Fruit fly (Drosophila melanogaster) whole organism, wandering third instar larva: ENCODE measurements around the gene CG17572.

Experiments used
- Abd-B ChIP-seq: fragments of >200 bp; optimal IDR thresholded peaks from 2 replicates; lab custom pipeline; 2017; ENCODE audit warnings: missing biosample characterization, missing genetic modification characterization
- CG32264 ChIP-seq: fragments of 200-800 bp; sonication (Bioruptor generic); optimal IDR thresholded peaks from 2 replicates; lab custom pipeline; 2016; ENCODE audit warnings: missing biosample characterization, missing genetic modification characterization
- CG9705 ChIP-seq: fragments of 200-800 bp; sonication (Bioruptor generic); optimal IDR thresholded peaks from 2 replicates; lab custom pipeline; 2018; ENCODE audit warnings: missing biosample characterization, mild to moderate bottlenecking, missing genetic modification characterization
- CrebA ChIP-seq: fragments of 200-800 bp; sonication (Bioruptor generic); optimal IDR thresholded peaks from 2 replicates; lab custom pipeline; 2016; ENCODE audit warnings: missing biosample characterization, mild to moderate bottlenecking, missing genetic modification characterization, borderline replicate concordance
- Dfd ChIP-seq: fragments of >200 bp; optimal IDR thresholded peaks from 2 replicates; lab custom pipeline; 2017; ENCODE audit warnings: missing biosample characterization, missing genetic modification characterization
- Dif ChIP-seq: fragments of 200-275, 200-300 bp; sonication (Bioruptor generic); optimal IDR thresholded peaks from 2 replicates; lab custom pipeline; 2018; ENCODE audit warnings: missing biosample characterization, missing genetic modification characterization; ENCODE audit not compliant: partially characterized antibody
- GATAd ChIP-seq: sonication (Bioruptor generic); optimal IDR thresholded peaks from 2 replicates; lab custom pipeline; 2016; ENCODE audit warnings: missing biosample characterization, missing genetic modification characterization
- HLH106 ChIP-seq: fragments of 200-800 bp; optimal IDR thresholded peaks from 3 replicates; lab custom pipeline; 2019; ENCODE audit warnings: missing biosample characterization, mild to moderate bottlenecking, missing genetic modification characterization, moderate library complexity
- Hnf4 ChIP-seq: fragments of 200-800 bp; sonication (Bioruptor generic); optimal IDR thresholded peaks from 2 replicates; lab custom pipeline; 2016; ENCODE audit warnings: missing biosample characterization, mild to moderate bottlenecking, missing genetic modification characterization
- Hr78 ChIP-seq: fragments of >200 bp; optimal IDR thresholded peaks from 2 replicates; lab custom pipeline; 2017; ENCODE audit warnings: missing biosample characterization, missing genetic modification characterization
- Hr83 ChIP-seq: fragments of 200-300 bp; sonication (Bioruptor generic); optimal IDR thresholded peaks from 2 replicates; lab custom pipeline; 2016; ENCODE audit warnings: missing biosample characterization, mild to moderate bottlenecking, missing genetic modification characterization, moderate library complexity; ENCODE audit not compliant: poor library complexity, severe bottlenecking
- Jra ChIP-seq: sonication (Bioruptor generic); optimal IDR thresholded peaks from 2 replicates; lab custom pipeline; 2016; ENCODE audit warnings: missing biosample characterization, missing genetic modification characterization
- Mio ChIP-seq: sonication (Bioruptor generic); optimal IDR thresholded peaks from 2 replicates; lab custom pipeline; 2016; ENCODE audit warnings: missing biosample characterization, missing genetic modification characterization
- Myc ChIP-seq: fragments of >200 bp; optimal IDR thresholded peaks from 2 replicates; lab custom pipeline; 2017
- N ChIP-seq: fragments of >200 bp; optimal IDR thresholded peaks from 2 replicates; lab custom pipeline; 2018; ENCODE audit warnings: missing biosample characterization, missing external identifiers, missing genetic modification characterization
- OdsH ChIP-seq: fragments of 200-800 bp; sonication (Bioruptor generic); optimal IDR thresholded peaks from 2 replicates; lab custom pipeline; 2016; ENCODE audit warnings: missing biosample characterization, mild to moderate bottlenecking, missing genetic modification characterization
- Rel ChIP-seq, 2 experiments: fragments of 200-800 bp; sonication (Bioruptor generic) in 1 of 2; optimal IDR thresholded peaks; 2 replicates in 1 of 2; 3 replicates in 1 of 2; lab custom pipeline; 2016 to 2019; ENCODE audit warnings: mild to moderate bottlenecking in 2 of 2, missing biosample characterization in 2 of 2, missing genetic modification characterization in 2 of 2, moderate library complexity in 1 of 2
- Sp1 ChIP-seq: fragments of 200-800 bp; sonication (Bioruptor generic); optimal IDR thresholded peaks from 3 replicates; lab custom pipeline; 2019; ENCODE audit warnings: missing biosample characterization, mild to moderate bottlenecking, missing genetic modification characterization, moderate library complexity
- Vsx2 ChIP-seq: fragments of 200-300, 225-300 bp; sonication (Bioruptor generic); optimal IDR thresholded peaks from 2 replicates; lab custom pipeline; 2018; ENCODE audit warnings: missing biosample characterization, missing genetic modification characterization; ENCODE audit not compliant: partially characterized antibody
- br ChIP-seq: fragments of 200-800 bp; sonication (Bioruptor generic); optimal IDR thresholded peaks from 2 replicates; lab custom pipeline; 2016; ENCODE audit warnings: missing biosample characterization, missing genetic modification characterization
- brk ChIP-seq: fragments of 200-800 bp; sonication (Bioruptor generic); optimal IDR thresholded peaks from 2 replicates; lab custom pipeline; 2016; ENCODE audit warnings: missing biosample characterization, mild to moderate bottlenecking, missing genetic modification characterization
- dl ChIP-seq, 2 experiments: fragments of 175-275, 200-275 bp in 1 of 2; fragments of 200-275 bp in 1 of 2; sonication (Bioruptor generic); optimal IDR thresholded peaks; lab custom pipeline; 2018; ENCODE audit warnings: mild to moderate bottlenecking in 2 of 2, missing biosample characterization in 2 of 2, missing genetic modification characterization in 2 of 2, moderate library complexity in 2 of 2; ENCODE audit not compliant: partially characterized antibody in 2 of 2, insufficient read depth in 1 of 2
- dmrt93B ChIP-seq: fragments of 200-800 bp; sonication (Bioruptor generic); optimal IDR thresholded peaks from 2 replicates; lab custom pipeline; 2018; ENCODE audit warnings: missing biosample characterization, mild to moderate bottlenecking, missing genetic modification characterization
- dsf ChIP-seq: sonication (Bioruptor generic); optimal IDR thresholded peaks from 2 replicates; lab custom pipeline; 2016; ENCODE audit warnings: missing biosample characterization, missing genetic modification characterization, borderline replicate concordance
- foxo ChIP-seq, 2 experiments: fragments of 200-800 bp; sonication (Bioruptor generic); optimal IDR thresholded peaks; 2 replicates in 1 of 2; 3 replicates in 1 of 2; lab custom pipeline; 2016 to 2017; ENCODE audit warnings: missing biosample characterization in 2 of 2, missing genetic modification characterization in 2 of 2
- fru ChIP-seq: fragments of 200-800 bp; sonication (Bioruptor generic); optimal IDR thresholded peaks from 3 replicates; lab custom pipeline; 2016; ENCODE audit warnings: missing biosample characterization, mild to moderate bottlenecking, missing genetic modification characterization
- h ChIP-seq: fragments of 200-800 bp; sonication (Bioruptor generic); optimal IDR thresholded peaks from 3 replicates; lab custom pipeline; 2016; ENCODE audit warnings: missing biosample characterization, mild to moderate bottlenecking, missing genetic modification characterization
- jim ChIP-seq: fragments of 175-275, 200-325 bp; sonication (Bioruptor generic); optimal IDR thresholded peaks from 2 replicates; lab custom pipeline; 2016; ENCODE audit warnings: missing biosample characterization, mild to moderate bottlenecking, missing genetic modification characterization
- lola ChIP-seq: fragments of >200 bp; optimal IDR thresholded peaks from 2 replicates; lab custom pipeline; 2017; ENCODE audit warnings: missing biosample characterization, missing genetic modification characterization
- pan ChIP-seq: fragments of >200 bp; optimal IDR thresholded peaks from 2 replicates; lab custom pipeline; 2017
- psq ChIP-seq: fragments of 200-800 bp; sonication (Bioruptor generic); optimal IDR thresholded peaks from 3 replicates; lab custom pipeline; 2017; ENCODE audit warnings: missing biosample characterization, mild to moderate bottlenecking, missing genetic modification characterization, moderate library complexity
- rgr ChIP-seq: fragments of 200-800 bp; sonication (Bioruptor generic); optimal IDR thresholded peaks from 3 replicates; lab custom pipeline; 2016; ENCODE audit warnings: missing biosample characterization, mild to moderate bottlenecking, missing genetic modification characterization
- sage ChIP-seq: fragments of 200-800 bp; sonication (Bioruptor generic); optimal IDR thresholded peaks from 2 replicates; lab custom pipeline; 2016; ENCODE audit warnings: missing biosample characterization, mild to moderate bottlenecking, missing genetic modification characterization
- sv ChIP-seq: fragments of 200-800 bp; sonication (Bioruptor generic); optimal IDR thresholded peaks from 3 replicates; lab custom pipeline; 2016; ENCODE audit warnings: missing biosample characterization, missing genetic modification characterization
- tai ChIP-seq: sonication (Bioruptor generic); optimal IDR thresholded peaks from 2 replicates; lab custom pipeline; 2016; ENCODE audit warnings: missing biosample characterization, missing genetic modification characterization
- usp ChIP-seq: fragments of >200 bp; optimal IDR thresholded peaks from 2 replicates; lab custom pipeline; 2017; ENCODE audit warnings: missing biosample characterization, missing genetic modification characterization
- woc ChIP-seq: sonication (Bioruptor generic); optimal IDR thresholded peaks from 2 replicates; lab custom pipeline; 2016; ENCODE audit warnings: missing biosample characterization, mild to moderate bottlenecking, missing genetic modification characterization

The CG17572 gene

dm6 chr2L:19034213-19034929 is 39.6 kb downstream of the CG17572 start, which contains the start of the genes mib2 and CG31800:
Gene mib2, plus strand, starts transcription at chr2L:19034444.
Gene CG31800, minus strand, starts transcription at chr2L:19034576.
- TF ChIP-seq Mio (GFP tag; lab: Kevin White, UChicago): no peak
- no peak for TF ChIP-seq sage
- TF ChIP-seq Sp1 (GFP tag; lab: Kevin White, UChicago): no peak
- no peak for TF ChIP-seq woc (GFP tag; lab: Kevin White, UChicago)
- no peak for TF ChIP-seq CrebA (GFP tag; lab: Kevin White, UChicago)
- TF ChIP-seq brk (GFP tag; lab: Kevin White, UChicago): no peak
- peak; percentile 18 for TF ChIP-seq rgr (GFP tag; lab: Kevin White, UChicago)
- no peak for TF ChIP-seq pan
- no peak for TF ChIP-seq lola (GFP tag; lab: Kevin White, UChicago)
- no peak for TF ChIP-seq usp (GFP tag; lab: Kevin White, UChicago)
- no peak for TF ChIP-seq br (GFP tag; lab: Kevin White, UChicago)
- TF ChIP-seq CG32264 (GFP tag; lab: Kevin White, UChicago): no peak
- no peak for TF ChIP-seq sv
- no peak for TF ChIP-seq fru (GFP tag; lab: Kevin White, UChicago)
- TF ChIP-seq dmrt93B: no peak
- no peak for TF ChIP-seq jim (GFP tag; lab: Kevin White, UChicago)
- peak in 1 of 2 experiments; percentile 23 for TF ChIP-seq foxo (GFP tag; optimal IDR thresholded peaks at IDR 0.05; lab: Kevin White, UChicago)
- peak; percentile 19 for TF ChIP-seq h
- no peak for TF ChIP-seq N (GFP tag; lab: Kevin White, UChicago)
- peak; percentile 6 for TF ChIP-seq HLH106 (tag; lab: Kevin White, UChicago)
- TF ChIP-seq Jra: peak; percentile 10
- TF ChIP-seq dsf: no peak
- no peak for TF ChIP-seq Vsx2 (GFP tag; lab: Kevin White, UChicago)
- TF ChIP-seq Hnf4 (GFP tag; lab: Kevin White, UChicago): no peak
- TF ChIP-seq Dif: no peak
- TF ChIP-seq tai: no peak
- TF ChIP-seq psq (GFP tag; lab: Kevin White, UChicago): no peak
- TF ChIP-seq GATAd (GFP tag; lab: Kevin White, UChicago): no peak
- TF ChIP-seq Hr78: no peak
- TF ChIP-seq CG9705 (GFP tag; lab: Kevin White, UChicago): no peak
- TF ChIP-seq Rel (GFP tag; optimal IDR thresholded peaks at IDR 0.05; lab: Kevin White, UChicago): no peak
- TF ChIP-seq Rel (tag; optimal IDR thresholded peaks at IDR 0.05; lab: Kevin White, UChicago): peak; percentile 25
- TF ChIP-seq Hr83: peak; percentile 26
- no peak for TF ChIP-seq OdsH
- no peak for TF ChIP-seq Abd-B (GFP tag; lab: Kevin White, UChicago)
- no peak for TF ChIP-seq Myc (lab: Kevin White, UChicago)
- no peak for TF ChIP-seq dl (GFP tag; optimal IDR thresholded peaks at IDR 0.05; lab: Kevin White, UChicago; ENCODE audit: insufficient read depth in 1 of 2, partially characterized antibody in 2 of 2)
- no peak for TF ChIP-seq Dfd (GFP tag; lab: Kevin White, UChicago)

- TF ChIP-seq h (no peak), sage (peak; percentile 23)
Observed at dm6 chr2L:19033288-19033687, 40.7 kb downstream of the CG17572 start, which contains the start of gene hook. Gene hook, minus strand, starts transcription at chr2L:19033498.

- TF ChIP-seq Dfd (GFP tag; lab: Kevin White, UChicago): peak; percentile 89
- no peak for TF ChIP-seq Mio (GFP tag; lab: Kevin White, UChicago)
Observed at dm6 chr2L:19027246-19027886, 46.6 kb downstream of the CG17572 start, which contains the start of gene Sidpn. Gene Sidpn, plus strand, starts transcription at chr2L:19027710.
